Fruit fly (Drosophila melanogaster) whole organism, embryonic: ENCODE measurements around the gene CG43245.

Experiments
- Ada2b ChIP-seq: fragments of 200-800 bp; sonication (Bioruptor generic); IDR thresholded peaks from 2 replicates; pipeline ENCODE4 v1.3.6; 2022; ENCODE audit warnings: missing biosample characterization, missing genetic modification characterization
- Antp ChIP-seq: fragments of 200-800 bp; sonication (Bioruptor generic); optimal IDR thresholded peaks from 3 replicates; lab custom pipeline; 2016; ENCODE audit warnings: missing biosample characterization, missing genetic modification characterization
- Atf6 ChIP-seq: fragments of 200-800 bp; sonication (Bioruptor generic); IDR thresholded peaks from 2 replicates; pipeline ENCODE4 v1.3.6; 2022; ENCODE audit warnings: missing biosample characterization, missing genetic modification characterization
- Awh ChIP-seq: fragments of 200-800 bp; sonication (Bioruptor generic); IDR thresholded peaks from 2 replicates; pipeline ENCODE4, ENCODE4 v1.3.6; 2022; ENCODE audit warnings: missing biosample characterization, missing genetic modification characterization
- BEAF-32 ChIP-seq: fragments of 200-800 bp; sonication (Bioruptor generic); optimal IDR thresholded peaks from 3 replicates; lab custom pipeline; 2017; ENCODE audit warnings: missing biosample characterization, missing genetic modification characterization, mild to moderate bottlenecking, moderate library complexity, missing genetic modification reagents
- CG11504 ChIP-seq: fragments of 200-800 bp; sonication (Bioruptor generic); optimal IDR thresholded peaks from 3 replicates; lab custom pipeline; 2019; ENCODE audit warnings: missing biosample characterization, mild to moderate bottlenecking, missing genetic modification characterization, moderate library complexity
- CG13424 ChIP-seq: fragments of 200-800 bp; sonication (Bioruptor generic); optimal IDR thresholded peaks from 2 replicates; lab custom pipeline; 2019; ENCODE audit warnings: missing biosample characterization, mild to moderate bottlenecking, missing genetic modification characterization, moderate library complexity
- CG14667 ChIP-seq: fragments of 200-800 bp; sonication (Bioruptor generic); IDR thresholded peaks from 2 replicates; pipeline ENCODE4 v1.3.6; 2022; ENCODE audit warnings: missing biosample characterization, missing genetic modification characterization
- CG17361 ChIP-seq: fragments of 200-800 bp; sonication (Bioruptor generic); IDR thresholded peaks from 3 replicates; pipeline ENCODE4 v1.3.6; 2022; ENCODE audit warnings: missing biosample characterization, missing genetic modification characterization
- CG17385 ChIP-seq: fragments of 200-800 bp; sonication (Bioruptor generic); optimal IDR thresholded peaks from 3 replicates; lab custom pipeline; 2018; ENCODE audit warnings: missing biosample characterization, mild to moderate bottlenecking, missing genetic modification characterization
- CG17802 ChIP-seq: fragments of 200-800 bp; sonication (Bioruptor generic); optimal IDR thresholded peaks from 2 replicates; lab custom pipeline; 2018; ENCODE audit warnings: missing biosample characterization, mild to moderate bottlenecking, missing genetic modification characterization, moderate library complexity
- CG30403 ChIP-seq: fragments of 200-800 bp; sonication (Bioruptor generic); optimal IDR thresholded peaks from 3 replicates; lab custom pipeline; 2016; ENCODE audit warnings: missing biosample characterization, missing genetic modification characterization
- CG32772 ChIP-seq: fragments of 200-800 bp; sonication (Bioruptor generic); IDR thresholded peaks from 2 replicates; pipeline ENCODE4 v1.3.6; 2022; ENCODE audit warnings: missing biosample characterization, missing genetic modification characterization
- CG3995 ChIP-seq: fragments of 200-800 bp; sonication (Bioruptor generic); optimal IDR thresholded peaks from 3 replicates; lab custom pipeline; 2016; ENCODE audit warnings: missing biosample characterization, missing genetic modification characterization
- CG4328 ChIP-seq: fragments of 200-800 bp; sonication (Bioruptor generic); optimal IDR thresholded peaks from 3 replicates; lab custom pipeline; 2017; ENCODE audit warnings: missing biosample characterization, missing genetic modification reagents, missing genetic modification characterization
- CG43689 ChIP-seq: fragments of 200-800 bp; sonication (Bioruptor generic); IDR thresholded peaks from 2 replicates; pipeline ENCODE4 v1.3.6; 2022; ENCODE audit warnings: missing biosample characterization, missing genetic modification characterization
- CG6272 ChIP-seq: fragments of 200-800 bp; sonication (Bioruptor generic); IDR thresholded peaks from 2 replicates; pipeline ENCODE4 v1.3.6; 2022; ENCODE audit warnings: missing biosample characterization, missing genetic modification characterization
- CG6813 ChIP-seq: fragments of 200-800 bp; sonication (Bioruptor generic); optimal IDR thresholded peaks from 2 replicates; lab custom pipeline; 2017; ENCODE audit warnings: missing biosample characterization, missing genetic modification characterization, mild to moderate bottlenecking, moderate library complexity, missing genetic modification reagents
- CG8388 ChIP-seq: fragments of 200-800 bp; sonication (Bioruptor generic); optimal IDR thresholded peaks from 2 replicates; lab custom pipeline; 2019; ENCODE audit warnings: missing biosample characterization, mild to moderate bottlenecking, missing genetic modification characterization, moderate library complexity
- Eip74EF ChIP-seq, 2 experiments: fragments of 200-800 bp in 1 of 2; fragments of >200 bp in 1 of 2; sonication (Bioruptor generic) in 1 of 2; optimal IDR thresholded peaks; 2 replicates each; lab custom pipeline; 2017 to 2019; ENCODE audit warnings: missing biosample characterization in 2 of 2, missing genetic modification characterization in 2 of 2, mild to moderate bottlenecking in 1 of 2, moderate library complexity in 1 of 2
- Gsc ChIP-seq: fragments of 200-800 bp; sonication (Bioruptor generic); IDR thresholded peaks from 2 replicates; pipeline ENCODE4 v1.3.6; 2022; ENCODE audit warnings: missing biosample characterization, missing genetic modification characterization
- HLHmδ ChIP-seq: fragments of 200-800 bp; sonication (Bioruptor generic); optimal IDR thresholded peaks from 2 replicates; lab custom pipeline; 2018; ENCODE audit warnings: missing biosample characterization, mild to moderate bottlenecking, missing genetic modification characterization, moderate library complexity
- Hmr ChIP-seq: fragments of 200-800 bp; sonication (Bioruptor generic); optimal IDR thresholded peaks from 3 replicates; lab custom pipeline; 2017; ENCODE audit warnings: mild to moderate bottlenecking, missing biosample characterization, missing genetic modification reagents, missing genetic modification characterization
- Lim3 ChIP-seq: fragments of 200-800 bp; sonication (Bioruptor generic); IDR thresholded peaks from 2 replicates; pipeline ENCODE4 v1.3.6; 2022; ENCODE audit warnings: missing biosample characterization, missing genetic modification characterization
- Lpt ChIP-seq: fragments of >200 bp; optimal IDR thresholded peaks from 2 replicates; lab custom pipeline; 2018; ENCODE audit warnings: missing biosample characterization, missing genetic modification characterization
- MBD-R2 ChIP-seq: fragments of 200-800 bp; sonication (Bioruptor generic); IDR thresholded peaks from 2 replicates; pipeline ENCODE4 v1.3.6; 2022; ENCODE audit warnings: missing biosample characterization, missing genetic modification characterization
- NC2α ChIP-seq: fragments of 200-800 bp; sonication (Bioruptor generic); optimal IDR thresholded peaks from 2 replicates; lab custom pipeline; 2016; ENCODE audit warnings: missing biosample characterization, missing genetic modification characterization
- Neu2 ChIP-seq: fragments of 200-800 bp; sonication (Bioruptor generic); optimal IDR thresholded peaks from 3 replicates; lab custom pipeline; 2016; ENCODE audit warnings: missing biosample characterization, missing genetic modification characterization, borderline replicate concordance
- Sox102F ChIP-seq: fragments of 200-800 bp; sonication (Bioruptor generic); optimal IDR thresholded peaks from 2 replicates; lab custom pipeline; 2018; ENCODE audit warnings: missing biosample characterization, mild to moderate bottlenecking, missing genetic modification characterization, moderate library complexity
- Taf1 ChIP-seq: fragments of 200-800 bp; sonication (Bioruptor generic); IDR thresholded peaks from 2 replicates; pipeline ENCODE4 v1.3.6; 2022; ENCODE audit warnings: missing biosample characterization, missing genetic modification characterization
- aop ChIP-seq: fragments of 200-800 bp; sonication (Bioruptor generic); IDR thresholded peaks from 2 replicates; pipeline ENCODE4 v1.3.6; 2022; ENCODE audit warnings: missing biosample characterization, missing genetic modification characterization
- ato ChIP-seq: fragments of 200-800 bp; sonication (Bioruptor generic); IDR thresholded peaks from 2 replicates; pipeline ENCODE4 v1.3.6; 2022; ENCODE audit warnings: missing biosample characterization, missing genetic modification characterization; ENCODE audit not compliant: partially characterized antibody
- bowl ChIP-seq: fragments of 200-800 bp; sonication (Bioruptor generic); IDR thresholded peaks from 2 replicates; pipeline ENCODE4 v1.3.6; 2022; ENCODE audit warnings: missing biosample characterization, missing genetic modification characterization
- br ChIP-seq: fragments of >200 bp; optimal IDR thresholded peaks from 2 replicates; lab custom pipeline; 2017
- cato ChIP-seq: fragments of 200-800 bp; sonication (Bioruptor generic); optimal IDR thresholded peaks from 2 replicates; lab custom pipeline; 2016; ENCODE audit warnings: missing biosample characterization, missing genetic modification characterization, borderline replicate concordance
- crc ChIP-seq: fragments of 200-800 bp; sonication (Bioruptor generic); optimal IDR thresholded peaks from 2 replicates; lab custom pipeline; 2016; ENCODE audit warnings: missing biosample characterization, missing genetic modification characterization
- exex ChIP-seq: fragments of 200-800 bp; sonication (Bioruptor generic); optimal IDR thresholded peaks from 4 replicates; lab custom pipeline; 2018; ENCODE audit warnings: missing biosample characterization, mild to moderate bottlenecking, missing genetic modification characterization, moderate library complexity
- fd102C ChIP-seq: fragments of 200-800 bp; sonication (Bioruptor generic); optimal IDR thresholded peaks from 2 replicates; lab custom pipeline; 2018; ENCODE audit warnings: missing biosample characterization, mild to moderate bottlenecking, missing genetic modification characterization, moderate library complexity
- fd96Cb ChIP-seq: fragments of 200-800 bp; sonication (Bioruptor generic); optimal IDR thresholded peaks from 2 replicates; lab custom pipeline; 2018; ENCODE audit warnings: missing biosample characterization, mild to moderate bottlenecking, missing genetic modification characterization, moderate library complexity
- gfzf ChIP-seq: fragments of 200-800 bp; sonication (Bioruptor generic); optimal IDR thresholded peaks from 2 replicates; lab custom pipeline; 2016; ENCODE audit warnings: missing biosample characterization, mild to moderate bottlenecking, missing genetic modification characterization, moderate library complexity
- ind ChIP-seq: fragments of 200-800 bp; sonication (Bioruptor generic); optimal IDR thresholded peaks from 3 replicates; lab custom pipeline; 2016; ENCODE audit warnings: missing biosample characterization, missing genetic modification characterization
- jigr1 ChIP-seq: fragments of 200-800 bp; sonication (Bioruptor generic); IDR thresholded peaks from 3 replicates; pipeline ENCODE4 v1.3.6; 2022; ENCODE audit warnings: missing biosample characterization, missing genetic modification characterization
- phol ChIP-seq: fragments of 200-800 bp; sonication (Bioruptor generic); optimal IDR thresholded peaks from 3 replicates; lab custom pipeline; 2018; ENCODE audit warnings: missing biosample characterization, mild to moderate bottlenecking, missing genetic modification characterization, moderate library complexity
- slou ChIP-seq: fragments of 200-800 bp; sonication (Bioruptor generic); optimal IDR thresholded peaks from 3 replicates; lab custom pipeline; 2016; ENCODE audit warnings: missing biosample characterization, missing genetic modification characterization
- tll ChIP-seq, 2 experiments: fragments of 200-800 bp in 1 of 2; fragments of >200 bp in 1 of 2; sonication (Bioruptor generic) in 1 of 2; optimal IDR thresholded peaks; 2 replicates each; lab custom pipeline; 2017 to 2019; ENCODE audit warnings: missing biosample characterization in 2 of 2, missing genetic modification characterization in 2 of 2, mild to moderate bottlenecking in 1 of 2, moderate library complexity in 1 of 2
- toy ChIP-seq: fragments of 200-800 bp; sonication (Bioruptor generic); IDR thresholded peaks from 2 replicates; pipeline ENCODE4 v1.3.6; 2022; ENCODE audit warnings: missing biosample characterization, missing genetic modification characterization
- ttk ChIP-seq: fragments of 200-800 bp; sonication (Bioruptor generic); IDR thresholded peaks from 2 replicates; pipeline ENCODE4 v2.1.2; 2022; ENCODE audit warnings: missing biosample characterization, missing genetic modification characterization
- wek ChIP-seq: fragments of 200-800 bp; sonication (Bioruptor generic); optimal IDR thresholded peaks from 3 replicates; lab custom pipeline; 2018; ENCODE audit warnings: missing biosample characterization, mild to moderate bottlenecking, missing genetic modification characterization, moderate library complexity

Gene CG43245

dm6 chr3L:10769218-10770018 lies 2.3 kb upstream of the CG43245 start (continued):
- TF ChIP-seq cato (GFP tag; lab: Kevin White, UChicago), result peak; percentile 84
- TF ChIP-seq wek (GFP tag; lab: Kevin White, UChicago), result peak; percentile 8
- TF ChIP-seq jigr1 (GFP tag; lab: Robert Waterston, UW), result peak; percentile 62; the same call in 1 of the 3 replicates
- TF ChIP-seq fd102C, result peak; percentile 87
- TF ChIP-seq bowl, result peak; percentile 64; the same call in 1 of the 2 replicates
- TF ChIP-seq Hmr (GFP tag; lab: Kevin White, UChicago), result peak; percentile 23
- TF ChIP-seq phol (tag; lab: Kevin White, UChicago), result peak; percentile 96
- TF ChIP-seq Taf1 (GFP tag; lab: Robert Waterston, UW), result 0 out of 2 replicates have a peak, but pooled peaks have one; percentile 44
- TF ChIP-seq CG43689 (GFP tag; lab: Robert Waterston, UW), result 0 out of 2 replicates have a peak, but pooled peaks have one; percentile 22
- TF ChIP-seq Atf6, result no peak; the same call in 1 of the 2 replicates
- TF ChIP-seq Awh (GFP tag; lab: Robert Waterston, UW), result peak; percentile 91
- no peak for TF ChIP-seq exex (tag; lab: Kevin White, UChicago)
- TF ChIP-seq ttk, result peak; percentile 83
- peak; percentile 89 for TF ChIP-seq CG11504 (tag; lab: Kevin White, UChicago)
- 0 out of 2 replicates have a peak, but pooled peaks have one; percentile 40 for TF ChIP-seq toy (GFP tag; lab: Robert Waterston, UW)
- TF ChIP-seq BEAF-32, result no peak
- no peak for TF ChIP-seq Neu2 (GFP tag; lab: Kevin White, UChicago)
- no peak for TF ChIP-seq NC2α (GFP tag; lab: Kevin White, UChicago)
- TF ChIP-seq br (lab: Kevin White, UChicago), result no peak
- TF ChIP-seq CG17802 (tag; lab: Kevin White, UChicago), result peak; percentile 39
- no peak for TF ChIP-seq tll (GFP tag; optimal IDR thresholded peaks at IDR 0.05; lab: Kevin White, UChicago)
- no peak for TF ChIP-seq Lpt (GFP tag; lab: Kevin White, UChicago)
- TF ChIP-seq ato, result no peak
- peak in 1 of 2 experiments; percentile 74 for TF ChIP-seq Eip74EF (GFP tag; optimal IDR thresholded peaks at IDR 0.05; lab: Kevin White, UChicago)
- peak; percentile 23 for TF ChIP-seq Antp
- TF ChIP-seq CG4328, result peak; percentile 80
- peak; percentile 81 for TF ChIP-seq Sox102F (GFP tag; lab: Kevin White, UChicago)
- peak; percentile 68 for TF ChIP-seq CG6272
- peak; percentile 41; the same call in 1 of the 2 replicates for TF ChIP-seq MBD-R2 (GFP tag; lab: Robert Waterston, UW)
- TF ChIP-seq CG17361 (GFP tag; lab: Robert Waterston, UW), result peak; percentile 97
- peak; percentile 64; the same call in 1 of the 2 replicates for TF ChIP-seq Gsc (GFP tag; lab: Robert Waterston, UW)
- no peak for TF ChIP-seq crc (GFP tag; lab: Kevin White, UChicago)
- TF ChIP-seq CG14667 (GFP tag; lab: Robert Waterston, UW), result peak; percentile 82
- TF ChIP-seq CG32772 (GFP tag; lab: Robert Waterston, UW), result peak; percentile 86
- TF ChIP-seq slou (GFP tag; lab: Kevin White, UChicago), result no peak
- peak; percentile 86 for TF ChIP-seq CG6813
- peak; percentile 93 for TF ChIP-seq CG8388 (GFP tag; lab: Kevin White, UChicago)
- TF ChIP-seq Ada2b, result peak; percentile 53
- TF ChIP-seq ind, result peak; percentile 64
- no peak for TF ChIP-seq CG3995
- no peak for TF ChIP-seq Lim3 (GFP tag; lab: Robert Waterston, UW)
- peak; percentile 92 for TF ChIP-seq fd96Cb
- TF ChIP-seq CG30403, result peak; percentile 82
- TF ChIP-seq HLHmδ (GFP tag; lab: Kevin White, UChicago), result no peak
- no peak for TF ChIP-seq gfzf (GFP tag; lab: Kevin White, UChicago)
- TF ChIP-seq CG13424 (tag; lab: Kevin White, UChicago), result peak; percentile 92
- peak; percentile 82 for TF ChIP-seq CG17385 (GFP tag; lab: Kevin White, UChicago)
- TF ChIP-seq aop (GFP tag; lab: Robert Waterston, UW), result peak; percentile 50; the same call in 1 of the 2 replicates
